Worm (Caenorhabditis elegans) whole organism, mixed stage, embryonic: ENCODE results near the gene srz-69.
A peak's percentile ranks its signal among the peaks of the same experiment; 100 is the strongest.

Source experiments
- M03D4.4 ChIP-seq: sonication (generic microtip); optimal IDR thresholded peaks from 2 replicates; lab custom pipeline; 2017; ENCODE audit warnings: mild to moderate bottlenecking, missing genetic modification characterization, missing compliant biosample characterization
- bed-3 ChIP-seq: fragments of 200-800 bp; sonication (Bioruptor generic); optimal IDR thresholded peaks from 3 replicates; lab custom pipeline; 2018; ENCODE audit warnings: mild to moderate bottlenecking, missing genetic modification characterization, moderate library complexity, missing compliant biosample characterization
- blmp-1 ChIP-seq: fragments of 150-350 bp; optimal IDR thresholded peaks from 2 replicates; lab custom pipeline; 2014; ENCODE audit warnings: missing biosample characterization, missing genetic modification characterization
- ceh-39 ChIP-seq: fragments of 150-350 bp; optimal IDR thresholded peaks from 2 replicates; lab custom pipeline; 2014; ENCODE audit warnings: missing biosample characterization, missing genetic modification characterization
- ceh-83 ChIP-seq: fragments of 200-800 bp; sonication (Bioruptor generic); optimal IDR thresholded peaks from 2 replicates; lab custom pipeline; 2018; ENCODE audit warnings: mild to moderate bottlenecking, missing genetic modification characterization, missing compliant biosample characterization
- ces-1 ChIP-seq: fragments of 150-350 bp; optimal IDR thresholded peaks from 2 replicates; lab custom pipeline; 2014; ENCODE audit warnings: missing biosample characterization, missing genetic modification reagents, missing genetic modification characterization
- cnd-1 ChIP-seq: fragments of 200-800 bp; sonication (Bioruptor generic); optimal IDR thresholded peaks from 2 replicates; lab custom pipeline; 2018; ENCODE audit warnings: mild to moderate bottlenecking, missing genetic modification characterization, missing compliant biosample characterization
- drap-1 ChIP-seq: fragments of 200-800 bp; sonication (Bioruptor generic); optimal IDR thresholded peaks from 3 replicates; lab custom pipeline; 2018; ENCODE audit warnings: mild to moderate bottlenecking, missing genetic modification characterization, missing compliant biosample characterization
- elt-3 ChIP-seq: fragments of 150-350 bp; optimal IDR thresholded peaks from 2 replicates; lab custom pipeline; 2014; ENCODE audit warnings: missing biosample characterization, missing genetic modification characterization
- ham-2 ChIP-seq: fragments of 200-800 bp; sonication (Bioruptor generic); optimal IDR thresholded peaks from 2 replicates; lab custom pipeline; 2018; ENCODE audit warnings: mild to moderate bottlenecking, missing genetic modification characterization, missing compliant biosample characterization
- hlh-1 ChIP-seq: fragments of 150-350 bp; optimal IDR thresholded peaks from 2 replicates; lab custom pipeline; 2014; ENCODE audit warnings: missing biosample characterization, missing genetic modification reagents, missing genetic modification characterization
- lin-13 ChIP-seq: fragments of 150-350 bp; optimal IDR thresholded peaks from 2 replicates; lab custom pipeline; 2014; ENCODE audit warnings: missing biosample characterization, missing genetic modification characterization
- lin-32 ChIP-seq: fragments of 200-800 bp; sonication (Bioruptor generic); optimal IDR thresholded peaks from 2 replicates; lab custom pipeline; 2018; ENCODE audit warnings: mild to moderate bottlenecking, missing genetic modification characterization, missing compliant biosample characterization
- lsy-2 ChIP-seq: fragments of 150-350 bp; optimal IDR thresholded peaks from 2 replicates; lab custom pipeline; 2014; ENCODE audit warnings: missing biosample characterization, missing genetic modification characterization
- mab-5 ChIP-seq: fragments of 150-350 bp; optimal IDR thresholded peaks from 2 replicates; lab custom pipeline; 2014; ENCODE audit warnings: missing biosample characterization, missing genetic modification characterization
- mep-1 ChIP-seq: fragments of 150-350 bp; optimal IDR thresholded peaks from 2 replicates; lab custom pipeline; 2017; ENCODE audit warnings: missing biosample characterization, missing genetic modification reagents, missing genetic modification characterization, inconsistent platforms
- mls-2 ChIP-seq: sonication (generic microtip); optimal IDR thresholded peaks from 2 replicates; lab custom pipeline; 2016; ENCODE audit warnings: mild to moderate bottlenecking, missing genetic modification characterization, moderate library complexity, missing compliant biosample characterization
- nhr-2 ChIP-seq: fragments of 150-350 bp; optimal IDR thresholded peaks from 2 replicates; lab custom pipeline; 2014; ENCODE audit warnings: missing biosample characterization, missing genetic modification characterization
- nhr-237 ChIP-seq: fragments of 150-350 bp; optimal IDR thresholded peaks from 2 replicates; lab custom pipeline; 2014; ENCODE audit warnings: missing biosample characterization, missing genetic modification characterization
- nhr-28 ChIP-seq: fragments of 150-350 bp; optimal IDR thresholded peaks from 2 replicates; lab custom pipeline; 2014; ENCODE audit warnings: missing biosample characterization, missing genetic modification characterization
- pha-4 ChIP-seq: fragments of 150-350 bp; optimal IDR thresholded peaks from 2 replicates; lab custom pipeline; 2018; ENCODE audit warnings: missing biosample characterization, missing genetic modification reagents, missing genetic modification characterization
- sem-2 ChIP-seq: fragments of 200-800 bp; sonication (Bioruptor generic); optimal IDR thresholded peaks from 2 replicates; lab custom pipeline; 2018; ENCODE audit warnings: mild to moderate bottlenecking, missing genetic modification characterization, missing compliant biosample characterization
- snpc-4 ChIP-seq: fragments of 150-350 bp; optimal IDR thresholded peaks from 2 replicates; lab custom pipeline; 2014; ENCODE audit warnings: missing biosample characterization, missing genetic modification characterization
- tbx-8 ChIP-seq: fragments of 200-800 bp; sonication (Bioruptor generic); optimal IDR thresholded peaks from 2 replicates; lab custom pipeline; 2018; ENCODE audit warnings: mild to moderate bottlenecking, missing genetic modification characterization, moderate library complexity, missing compliant biosample characterization
- unc-120 ChIP-seq: sonication (generic microtip); optimal IDR thresholded peaks from 2 replicates; lab custom pipeline; 2017; ENCODE audit warnings: missing genetic modification characterization, missing compliant biosample characterization; ENCODE audit not compliant: poor library complexity, severe bottlenecking
- unc-39 ChIP-seq: fragments of 150-350 bp; optimal IDR thresholded peaks from 2 replicates; lab custom pipeline; 2014; ENCODE audit warnings: missing biosample characterization, missing genetic modification characterization
- unc-62 ChIP-seq: fragments of 150-350 bp; optimal IDR thresholded peaks from 2 replicates; lab custom pipeline; 2014; ENCODE audit warnings: missing biosample characterization, missing genetic modification reagents, missing genetic modification characterization
- zip-8 ChIP-seq: fragments of 150-350 bp; optimal IDR thresholded peaks from 2 replicates; lab custom pipeline; 2014; ENCODE audit warnings: missing biosample characterization, missing genetic modification characterization
- ztf-11 ChIP-seq: fragments of 150-350 bp; optimal IDR thresholded peaks from 2 replicates; lab custom pipeline; 2014; ENCODE audit warnings: missing biosample characterization, missing genetic modification characterization

The srz-69 gene

ce11 chrIV:3509477-3510063, 32.5 kb upstream of the srz-69 start, which contains the start of gene ced-10:
Gene ced-10 (minus strand): TSS chrIV:3509527.
- TF ChIP-seq M03D4.4 (tag; lab: Kevin White, UChicago) = no peak
- TF ChIP-seq snpc-4 (tag; lab: Kevin White, UChicago) = no peak
- TF ChIP-seq ces-1 (GFP tag; lab: Kevin White, UChicago) = no peak
- TF ChIP-seq ham-2 (GFP tag; lab: Kevin White, UChicago) = no peak
- TF ChIP-seq lsy-2 (tag; lab: Kevin White, UChicago) = no peak

- TF ChIP-seq nhr-237 (tag; lab: Kevin White, UChicago) (no peak), ztf-11 (tag; lab: Kevin White, UChicago) (no peak), mls-2 (tag; lab: Kevin White, UChicago) (no peak), drap-1 (GFP tag; lab: Kevin White, UChicago) (no peak), unc-62 (GFP tag; lab: Kevin White, UChicago) (no peak), unc-120 (tag; lab: Kevin White, UChicago) (no peak), cnd-1 (tag; lab: Kevin White, UChicago) (no peak), elt-3 (tag; lab: Kevin White, UChicago) (no peak), ham-2 (GFP tag; lab: Kevin White, UChicago) (no peak), lin-13 (tag; lab: Kevin White, UChicago) (no peak)
These were observed 28.9 kb upstream of the srz-69 start for ce11 chrIV:3505940-3506339.

ce11 chrIV:3504144-3504543, 27.1 kb upstream of the srz-69 start, which contains the start of gene srz-83:
Gene srz-83 (plus strand): TSS chrIV:3504444.
- TF ChIP-seq lsy-2 (tag; lab: Kevin White, UChicago) = no peak
- TF ChIP-seq tbx-8 (GFP tag; lab: Kevin White, UChicago) = no peak
- TF ChIP-seq lin-32 = no peak
- TF ChIP-seq nhr-28 = no peak
- TF ChIP-seq snpc-4 (tag; lab: Kevin White, UChicago) = no peak
- TF ChIP-seq unc-62 (GFP tag; lab: Kevin White, UChicago) = no peak
- no peak for TF ChIP-seq mep-1 (tag; lab: Kevin White, UChicago)
- TF ChIP-seq ceh-83 (GFP tag; lab: Kevin White, UChicago) = no peak
- TF ChIP-seq pha-4 = no peak
- no peak for TF ChIP-seq ceh-39
- TF ChIP-seq bed-3 (GFP tag; lab: Kevin White, UChicago) = no peak
- TF ChIP-seq mab-5 (tag; lab: Kevin White, UChicago) = no peak

ce11 chrIV:3501981-3502736, 25.1 kb upstream of the srz-69 start:
- TF ChIP-seq zip-8 (tag; lab: Kevin White, UChicago) = peak; percentile 98
- no peak for TF ChIP-seq unc-62 (GFP tag; lab: Kevin White, UChicago)

- TF ChIP-seq ces-1 (GFP tag; lab: Kevin White, UChicago) (no peak), drap-1 (GFP tag; lab: Kevin White, UChicago) (no peak)
These were observed 20.9 kb upstream of the srz-69 start, which contains the start of gene ceh-53 for ce11 chrIV:3497909-3498308. Gene ceh-53 (plus strand): TSS chrIV:3498209.

ce11 chrIV:3496358-3496757, 19.3 kb upstream of the srz-69 start, which contains the start of gene C09G12.17:
Gene C09G12.17 (minus strand): TSS chrIV:3496458.
- TF ChIP-seq nhr-237 (tag; lab: Kevin White, UChicago) (no peak), unc-62 (GFP tag; lab: Kevin White, UChicago) (no peak), sem-2 (GFP tag; lab: Kevin White, UChicago) (no peak), tbx-8 (GFP tag; lab: Kevin White, UChicago) (no peak)

ce11 chrIV:3493310-3493709, 16.3 kb upstream of the srz-69 start, which contains the start of gene srz-79:
Gene srz-79 (plus strand): TSS chrIV:3493610.
- no peak for TF ChIP-seq mls-2 (tag; lab: Kevin White, UChicago)
- no peak for TF ChIP-seq unc-39
- TF ChIP-seq ceh-83 (GFP tag; lab: Kevin White, UChicago) = no peak
- TF ChIP-seq nhr-28 = no peak
- TF ChIP-seq blmp-1 (tag; lab: Kevin White, UChicago) = no peak
- no peak for TF ChIP-seq M03D4.4 (tag; lab: Kevin White, UChicago)
- no peak for TF ChIP-seq hlh-1
- no peak for TF ChIP-seq lin-32
- TF ChIP-seq ztf-11 (tag; lab: Kevin White, UChicago) = no peak
- no peak for TF ChIP-seq mab-5 (tag; lab: Kevin White, UChicago)
- TF ChIP-seq nhr-2 (tag; lab: Kevin White, UChicago) = no peak
- no peak for TF ChIP-seq lin-13 (tag; lab: Kevin White, UChicago)
- TF ChIP-seq, all 35 proteins: peak for 0
